Worm (Caenorhabditis elegans) whole organism, early embryonic: Measurements from ENCODE around the gene oac-54.

Experiments
- B0310.2 ChIP-seq: sonication (generic microtip); optimal IDR thresholded peaks from 2 replicates; lab custom pipeline; 2016; ENCODE audit warnings: mild to moderate bottlenecking, missing genetic modification characterization, missing compliant biosample characterization
- F13C5.2 ChIP-seq: sonication (generic microtip); optimal IDR thresholded peaks from 2 replicates; lab custom pipeline; 2017; ENCODE audit warnings: mild to moderate bottlenecking, missing genetic modification characterization, inconsistent platforms, missing compliant biosample characterization
- aly-1 ChIP-seq: sonication (generic microtip); optimal IDR thresholded peaks from 2 replicates; lab custom pipeline; 2016; ENCODE audit warnings: missing genetic modification characterization, missing compliant biosample characterization
- ama-1 ChIP-seq: fragments of 150-350 bp; optimal IDR thresholded peaks from 2 replicates; lab custom pipeline; 2014
- ceh-13 ChIP-seq: fragments of 200-800 bp; sonication (Bioruptor generic); optimal IDR thresholded peaks from 2 replicates; lab custom pipeline; 2018; ENCODE audit warnings: mild to moderate bottlenecking, missing genetic modification characterization, missing compliant biosample characterization
- ceh-36 ChIP-seq: sonication (generic microtip); optimal IDR thresholded peaks from 2 replicates; lab custom pipeline; 2016; ENCODE audit warnings: missing genetic modification characterization, inconsistent platforms, missing compliant biosample characterization
- ets-7 ChIP-seq: sonication (generic microtip); optimal IDR thresholded peaks from 2 replicates; lab custom pipeline; 2016; ENCODE audit warnings: missing genotype, missing genetic modification characterization, missing compliant biosample characterization
- flt-1 ChIP-seq: fragments of 200-800 bp; sonication (Bioruptor generic); IDR thresholded peaks from 2 replicates; pipeline ENCODE4 v1.3.6; 2022; ENCODE audit warnings: missing genetic modification characterization, missing compliant biosample characterization
- hmbx-1 ChIP-seq: sonication (generic microtip); optimal IDR thresholded peaks from 2 replicates; lab custom pipeline; 2016; ENCODE audit warnings: mild to moderate bottlenecking, missing genetic modification characterization, missing compliant biosample characterization
- hmg-4 ChIP-seq: fragments of 200-800 bp; sonication (Bioruptor generic); optimal IDR thresholded peaks from 2 replicates; lab custom pipeline; 2018; ENCODE audit warnings: mild to moderate bottlenecking, missing genetic modification characterization, missing compliant biosample characterization
- hnd-1 ChIP-seq: sonication (generic microtip); optimal IDR thresholded peaks from 2 replicates; lab custom pipeline; 2016; ENCODE audit warnings: missing genetic modification characterization, missing compliant biosample characterization
- pes-1 ChIP-seq: fragments of 200-800 bp; sonication (Bioruptor generic); IDR thresholded peaks from 2 replicates; pipeline ENCODE4 v1.3.6; 2022; ENCODE audit warnings: missing genetic modification reagents, missing genetic modification characterization, missing compliant biosample characterization
- scrt-1 ChIP-seq: fragments of 200-800 bp; sonication (Bioruptor generic); IDR thresholded peaks from 2 replicates; pipeline ENCODE4 v1.3.6; 2022; ENCODE audit warnings: missing genetic modification characterization, missing compliant biosample characterization
- sea-1 ChIP-seq: fragments of 200-800 bp; sonication (Bioruptor generic); conservative IDR thresholded peaks from 2 replicates; pipeline ENCODE4 v1.3.6; 2022; ENCODE audit warnings: missing genetic modification characterization, missing compliant biosample characterization
- tbx-11 ChIP-seq: fragments of 200-800 bp; sonication (Bioruptor generic); IDR thresholded peaks from 2 replicates; pipeline ENCODE4 v1.3.6; 2022; ENCODE audit warnings: missing genetic modification characterization, missing compliant biosample characterization
- tbx-37 ChIP-seq: fragments of 200-800 bp; sonication (Bioruptor generic); conservative IDR thresholded peaks from 2 replicates; pipeline ENCODE4 v1.3.6; 2022; ENCODE audit warnings: missing genetic modification reagents, missing genetic modification characterization, missing compliant biosample characterization
- tra-4 ChIP-seq: sonication (generic microtip); optimal IDR thresholded peaks from 2 replicates; lab custom pipeline; 2017; ENCODE audit warnings: missing genetic modification characterization, missing compliant biosample characterization

oac-54 gene

ce11 chrII:9139172-9139700 is 18.7 kb upstream of the oac-54 start, which contains the start of gene Y9C2UA.1:
Gene Y9C2UA.1, plus strand, starts transcription at chrII:9139650.
- TF ChIP-seq tbx-37 (GFP tag; lab: Robert Waterston, UW) (no peak), pes-1 (no peak), sea-1 (GFP tag; lab: Robert Waterston, UW) (no peak), ceh-13 (no peak)

ce11 chrII:9141110-9141509 is 16.8 kb upstream of the oac-54 start:
- TF ChIP-seq flt-1 = no peak
- TF ChIP-seq F13C5.2 (tag; lab: Kevin White, UChicago) = no peak
- TF ChIP-seq hmbx-1 (tag; lab: Kevin White, UChicago) = no peak
- TF ChIP-seq B0310.2 (tag; lab: Kevin White, UChicago) = no peak
- TF ChIP-seq tra-4 (tag; lab: Kevin White, UChicago) = no peak
- no peak for TF ChIP-seq ama-1
- TF ChIP-seq hmg-4 (GFP tag; lab: Kevin White, UChicago) = no peak
- TF ChIP-seq sea-1 (GFP tag; lab: Robert Waterston, UW) = no peak
- no peak for TF ChIP-seq pes-1
- no peak for TF ChIP-seq hnd-1 (tag; lab: Kevin White, UChicago)
- TF ChIP-seq tbx-37 (GFP tag; lab: Robert Waterston, UW) = no peak
- TF ChIP-seq ceh-13 = no peak
- no peak for TF ChIP-seq aly-1 (tag; lab: Kevin White, UChicago)
- no peak for TF ChIP-seq ets-7 (tag; lab: Kevin White, UChicago)
- TF ChIP-seq ceh-36 (tag; lab: Kevin White, UChicago) = no peak
- TF ChIP-seq scrt-1 (GFP tag; lab: Robert Waterston, UW) = no peak

- TF ChIP-seq hnd-1 (tag; lab: Kevin White, UChicago) (no peak), tbx-37 (GFP tag; lab: Robert Waterston, UW) (no peak), hmg-4 (GFP tag; lab: Kevin White, UChicago) (no peak), pes-1 (no peak), F13C5.2 (tag; lab: Kevin White, UChicago) (no peak), B0310.2 (tag; lab: Kevin White, UChicago) (no peak), ama-1 (no peak), hmbx-1 (tag; lab: Kevin White, UChicago) (no peak), tbx-11 (GFP tag; lab: Robert Waterston, UW) (no peak), ceh-36 (tag; lab: Kevin White, UChicago) (no peak), flt-1 (no peak), tra-4 (tag; lab: Kevin White, UChicago) (no peak), ets-7 (tag; lab: Kevin White, UChicago) (no peak), ceh-13 (no peak), scrt-1 (GFP tag; lab: Robert Waterston, UW) (no peak)
Measured at ce11 chrII:9143795-9144194, 14.1 kb upstream of the oac-54 start.

- no peak for TF ChIP-seq tbx-11 (GFP tag; lab: Robert Waterston, UW)
- TF ChIP-seq ceh-13 = no peak
- TF ChIP-seq ama-1 = no peak
- no peak for TF ChIP-seq hmbx-1 (tag; lab: Kevin White, UChicago)
- no peak for TF ChIP-seq ceh-36 (tag; lab: Kevin White, UChicago)
- TF ChIP-seq scrt-1 (GFP tag; lab: Robert Waterston, UW) = no peak
- TF ChIP-seq ets-7 (tag; lab: Kevin White, UChicago) = no peak
- TF ChIP-seq pes-1 = no peak
- TF ChIP-seq aly-1 (tag; lab: Kevin White, UChicago) = no peak
- no peak for TF ChIP-seq B0310.2 (tag; lab: Kevin White, UChicago)
- no peak for TF ChIP-seq F13C5.2 (tag; lab: Kevin White, UChicago)
- TF ChIP-seq hnd-1 (tag; lab: Kevin White, UChicago) = no peak
- TF ChIP-seq sea-1 (GFP tag; lab: Robert Waterston, UW) = no peak
- no peak for TF ChIP-seq hmg-4 (GFP tag; lab: Kevin White, UChicago)
- no peak for TF ChIP-seq tra-4 (tag; lab: Kevin White, UChicago)
- TF ChIP-seq tbx-37 (GFP tag; lab: Robert Waterston, UW) = no peak
- TF ChIP-seq flt-1 = no peak
Measured at ce11 chrII:9144366-9144765, 13.5 kb upstream of the oac-54 start.

- TF ChIP-seq tbx-37 (GFP tag; lab: Robert Waterston, UW) = no peak
- TF ChIP-seq hnd-1 (tag; lab: Kevin White, UChicago) = no peak
- no peak for TF ChIP-seq aly-1 (tag; lab: Kevin White, UChicago)
- no peak for TF ChIP-seq F13C5.2 (tag; lab: Kevin White, UChicago)
- TF ChIP-seq hmg-4 (GFP tag; lab: Kevin White, UChicago) = no peak
- no peak for TF ChIP-seq ama-1
- TF ChIP-seq B0310.2 (tag; lab: Kevin White, UChicago) = no peak
- no peak for TF ChIP-seq ets-7 (tag; lab: Kevin White, UChicago)
- no peak for TF ChIP-seq hmbx-1 (tag; lab: Kevin White, UChicago)
- no peak for TF ChIP-seq flt-1
- no peak for TF ChIP-seq ceh-13
- TF ChIP-seq ceh-36 (tag; lab: Kevin White, UChicago) = no peak
- TF ChIP-seq tra-4 (tag; lab: Kevin White, UChicago) = no peak
- TF ChIP-seq pes-1 = no peak
- TF ChIP-seq sea-1 (GFP tag; lab: Robert Waterston, UW) = no peak
Measured at ce11 chrII:9145961-9146360, 11.9 kb upstream of the oac-54 start, which contains the start of gene W07A12.4. Gene W07A12.4, plus strand, starts transcription at chrII:9146261.

- TF ChIP-seq ets-7 (tag; lab: Kevin White, UChicago) = no peak
- no peak for TF ChIP-seq tbx-37 (GFP tag; lab: Robert Waterston, UW)
- TF ChIP-seq flt-1 = no peak
- TF ChIP-seq ama-1 = no peak
- TF ChIP-seq hmbx-1 (tag; lab: Kevin White, UChicago) = no peak
- TF ChIP-seq scrt-1 (GFP tag; lab: Robert Waterston, UW) = no peak
- no peak for TF ChIP-seq hnd-1 (tag; lab: Kevin White, UChicago)
- TF ChIP-seq tbx-11 (GFP tag; lab: Robert Waterston, UW) = no peak
- no peak for TF ChIP-seq sea-1 (GFP tag; lab: Robert Waterston, UW)
- no peak for TF ChIP-seq pes-1
- TF ChIP-seq F13C5.2 (tag; lab: Kevin White, UChicago) = no peak
- TF ChIP-seq hmg-4 (GFP tag; lab: Kevin White, UChicago) = no peak
- no peak for TF ChIP-seq ceh-36 (tag; lab: Kevin White, UChicago)
- TF ChIP-seq tra-4 (tag; lab: Kevin White, UChicago) = no peak
- TF ChIP-seq B0310.2 (tag; lab: Kevin White, UChicago) = no peak
- TF ChIP-seq aly-1 (tag; lab: Kevin White, UChicago) = no peak
- TF ChIP-seq ceh-13 = no peak
Measured at ce11 chrII:9148079-9148478, 9.8 kb upstream of the oac-54 start.
